Fruit fly (Drosophila melanogaster): ENCODE data around the gene CG12256.

The CG12256 gene

dm6 chr3R:12253887-12254286 lies 27.7 kb upstream of the CG12256 start, which contains the start of gene CG3942:
Gene CG3942, plus strand, starts transcription at chr3R:12254187.
- TF ChIP-seq Pif1A (GFP tag; optimal IDR thresholded peaks at IDR 0.05) (no peak), CG4496 (GFP tag; IDR thresholded peaks at IDR 0.05) (no peak), D1 (tag; optimal IDR thresholded peaks at IDR 0.05) (no peak), CG9948 (tag; optimal IDR thresholded peaks at IDR 0.05) (no peak), rn (GFP tag; IDR thresholded peaks at IDR 0.05) (no peak), CG12605 (GFP tag; IDR thresholded peaks at IDR 0.05) (no peak), CG8159 (tag; optimal IDR thresholded peaks at IDR 0.05) (no peak), CG34367 (tag; optimal IDR thresholded peaks at IDR 0.05) (no peak), CG13204 (GFP tag; optimal IDR thresholded peaks at IDR 0.05) (no peak), CG15710 (tag; optimal IDR thresholded peaks at IDR 0.05) (no peak), EcR (GFP tag; optimal IDR thresholded peaks at IDR 0.05) (no peak), CG14655 (GFP tag; optimal IDR thresholded peaks at IDR 0.05) (no peak), CG32121 (GFP tag; IDR thresholded peaks at IDR 0.05) (no peak), CG8301 (tag; optimal IDR thresholded peaks at IDR 0.05) (no peak), Pif1B (GFP tag; optimal IDR thresholded peaks at IDR 0.05) (no peak), fd96Ca (GFP tag; IDR thresholded peaks at IDR 0.05) (no peak), gl (tag; optimal IDR thresholded peaks at IDR 0.05) (no peak), CG10348 (GFP tag; IDR thresholded peaks at IDR 0.05) (no peak), CG17806 (tag; optimal IDR thresholded peaks at IDR 0.05) (no peak)

dm6 chr3R:12252457-12253065 lies 26.4 kb upstream of the CG12256 start:
- TF ChIP-seq CG12605 (GFP tag; IDR thresholded peaks at IDR 0.05) (no peak), CG34367 (tag; optimal IDR thresholded peaks at IDR 0.05) (no peak), CG9948 (tag; optimal IDR thresholded peaks at IDR 0.05) (no peak), fd96Ca (GFP tag; IDR thresholded peaks at IDR 0.05) (no peak), CG17806 (tag; optimal IDR thresholded peaks at IDR 0.05) (no peak), CG8159 (tag; optimal IDR thresholded peaks at IDR 0.05) (no peak), CG13204 (GFP tag; optimal IDR thresholded peaks at IDR 0.05) (no peak), rn (GFP tag; IDR thresholded peaks at IDR 0.05) (no peak), CG10348 (GFP tag; IDR thresholded peaks at IDR 0.05) (no peak), Pif1A (GFP tag; optimal IDR thresholded peaks at IDR 0.05) (no peak), D1 (tag; optimal IDR thresholded peaks at IDR 0.05) (no peak), CG8301 (tag; optimal IDR thresholded peaks at IDR 0.05) (no peak), gl (tag; optimal IDR thresholded peaks at IDR 0.05) (no peak), EcR (GFP tag; optimal IDR thresholded peaks at IDR 0.05) (no peak), Ets98B (GFP tag; IDR thresholded peaks at IDR 0.05) (no peak), CG14655 (GFP tag; optimal IDR thresholded peaks at IDR 0.05) (no peak), CG4496 (GFP tag; IDR thresholded peaks at IDR 0.05) (no peak), CG32121 (GFP tag; IDR thresholded peaks at IDR 0.05) (no peak)

dm6 chr3R:12251534-12251933 lies 25.4 kb upstream of the CG12256 start:
- TF ChIP-seq CG8301 (tag; optimal IDR thresholded peaks at IDR 0.05) (no peak), Ets98B (GFP tag; IDR thresholded peaks at IDR 0.05) (no peak), CG9948 (tag; optimal IDR thresholded peaks at IDR 0.05) (no peak), EcR (GFP tag; optimal IDR thresholded peaks at IDR 0.05) (no peak), CG32121 (GFP tag; IDR thresholded peaks at IDR 0.05) (no peak), D1 (tag; optimal IDR thresholded peaks at IDR 0.05) (no peak), fd96Ca (GFP tag; IDR thresholded peaks at IDR 0.05) (no peak)

dm6 chr3R:12250204-12250603 lies 24.1 kb upstream of the CG12256 start:
- TF ChIP-seq rn (GFP tag; IDR thresholded peaks at IDR 0.05) (no peak), D1 (tag; optimal IDR thresholded peaks at IDR 0.05) (no peak), CG8159 (tag; optimal IDR thresholded peaks at IDR 0.05) (no peak), CG14655 (GFP tag; optimal IDR thresholded peaks at IDR 0.05) (no peak), CG32121 (GFP tag; IDR thresholded peaks at IDR 0.05) (no peak), CG13204 (GFP tag; optimal IDR thresholded peaks at IDR 0.05) (no peak), CG8301 (tag; optimal IDR thresholded peaks at IDR 0.05) (no peak), CG10348 (GFP tag; IDR thresholded peaks at IDR 0.05) (no peak), Pif1B (GFP tag; optimal IDR thresholded peaks at IDR 0.05) (no peak), CG4496 (GFP tag; IDR thresholded peaks at IDR 0.05) (no peak), gl (tag; optimal IDR thresholded peaks at IDR 0.05) (no peak), Pif1A (GFP tag; optimal IDR thresholded peaks at IDR 0.05) (no peak), CG12605 (GFP tag; IDR thresholded peaks at IDR 0.05) (no peak), CG17806 (tag; optimal IDR thresholded peaks at IDR 0.05) (no peak)

dm6 chr3R:12248243-12248642 lies 22.1 kb upstream of the CG12256 start:
- TF ChIP-seq CG8159 (tag; optimal IDR thresholded peaks at IDR 0.05) (no peak), CG32121 (GFP tag; IDR thresholded peaks at IDR 0.05) (no peak), CG34367 (tag; optimal IDR thresholded peaks at IDR 0.05) (no peak), Pif1B (GFP tag; optimal IDR thresholded peaks at IDR 0.05) (no peak), CG8301 (tag; optimal IDR thresholded peaks at IDR 0.05) (no peak), gl (tag; optimal IDR thresholded peaks at IDR 0.05) (no peak), fd96Ca (GFP tag; IDR thresholded peaks at IDR 0.05) (no peak), Pif1A (GFP tag; optimal IDR thresholded peaks at IDR 0.05) (no peak), CG10348 (GFP tag; IDR thresholded peaks at IDR 0.05) (no peak), D1 (tag; optimal IDR thresholded peaks at IDR 0.05) (no peak), Ets98B (GFP tag; IDR thresholded peaks at IDR 0.05) (no peak), CG15710 (tag; optimal IDR thresholded peaks at IDR 0.05) (no peak), rn (GFP tag; IDR thresholded peaks at IDR 0.05) (no peak), Snoo (tag; optimal IDR thresholded peaks at IDR 0.05) (no peak), CG4496 (GFP tag; IDR thresholded peaks at IDR 0.05) (no peak), CG17806 (tag; optimal IDR thresholded peaks at IDR 0.05) (no peak), CG14655 (GFP tag; optimal IDR thresholded peaks at IDR 0.05) (no peak), CG12605 (GFP tag; IDR thresholded peaks at IDR 0.05) (no peak), CG9948 (tag; optimal IDR thresholded peaks at IDR 0.05) (no peak), EcR (GFP tag; optimal IDR thresholded peaks at IDR 0.05) (no peak)

All from whole organism, pupa.